Fruit fly (Drosophila melanogaster) whole organism, pupa: ENCODE data around the gene ppk31.

Experiments
- CG10348 ChIP-seq: fragments of 200-800 bp; sonication (Bioruptor generic); IDR thresholded peaks from 2 replicates; pipeline ENCODE4 v1.3.6; 2022; ENCODE audit warnings: missing biosample characterization, missing genetic modification characterization
- CG12605 ChIP-seq: fragments of 200-800 bp; sonication (Bioruptor generic); IDR thresholded peaks from 2 replicates; pipeline ENCODE4 v1.3.6; 2022; ENCODE audit warnings: missing biosample characterization, missing genetic modification characterization
- CG13204 ChIP-seq: fragments of 200-800 bp; sonication (Bioruptor generic); optimal IDR thresholded peaks from 2 replicates; lab custom pipeline; 2018; ENCODE audit warnings: missing biosample characterization, mild to moderate bottlenecking, missing genetic modification characterization, moderate library complexity
- CG14655 ChIP-seq: fragments of 200-800 bp; sonication (Bioruptor generic); optimal IDR thresholded peaks from 3 replicates; lab custom pipeline; 2017; ENCODE audit warnings: mild to moderate bottlenecking, missing biosample characterization, missing genetic modification reagents, missing genetic modification characterization
- CG15710 ChIP-seq: fragments of 200-800 bp; sonication (Bioruptor generic); optimal IDR thresholded peaks from 2 replicates; lab custom pipeline; 2018; ENCODE audit warnings: missing biosample characterization, mild to moderate bottlenecking, missing genetic modification characterization, moderate library complexity
- CG17806 ChIP-seq: fragments of 200-800 bp; sonication (Bioruptor generic); optimal IDR thresholded peaks from 2 replicates; lab custom pipeline; 2018; ENCODE audit warnings: missing biosample characterization, mild to moderate bottlenecking, missing genetic modification characterization, moderate library complexity
- CG32121 ChIP-seq: fragments of 200-800 bp; sonication (Bioruptor generic); IDR thresholded peaks from 2 replicates; pipeline ENCODE4 v1.3.6; 2022; ENCODE audit warnings: missing biosample characterization, missing genetic modification characterization
- CG34367 ChIP-seq: fragments of 200-800 bp; sonication (Bioruptor generic); optimal IDR thresholded peaks from 2 replicates; lab custom pipeline; 2018; ENCODE audit warnings: missing biosample characterization, mild to moderate bottlenecking, missing genetic modification characterization
- CG4496 ChIP-seq: fragments of 200-800 bp; sonication (Bioruptor generic); IDR thresholded peaks from 3 replicates; pipeline ENCODE4 v1.3.6; 2022; ENCODE audit warnings: missing biosample characterization, missing genetic modification characterization
- CG8159 ChIP-seq: fragments of 200-800 bp; sonication (Bioruptor generic); optimal IDR thresholded peaks from 3 replicates; lab custom pipeline; 2018; ENCODE audit warnings: missing biosample characterization, mild to moderate bottlenecking, missing genetic modification characterization, moderate library complexity
- CG8301 ChIP-seq: fragments of 200-800 bp; sonication (Bioruptor generic); optimal IDR thresholded peaks from 2 replicates; lab custom pipeline; 2018; ENCODE audit warnings: missing biosample characterization, mild to moderate bottlenecking, missing genetic modification characterization
- CG9948 ChIP-seq: fragments of 200-800 bp; sonication (Bioruptor generic); optimal IDR thresholded peaks from 2 replicates; lab custom pipeline; 2018; ENCODE audit warnings: missing biosample characterization, mild to moderate bottlenecking, missing genetic modification characterization, moderate library complexity
- D1 ChIP-seq: fragments of 200-800 bp; sonication (Bioruptor generic); optimal IDR thresholded peaks from 2 replicates; lab custom pipeline; 2018; ENCODE audit warnings: missing biosample characterization, mild to moderate bottlenecking, missing genetic modification characterization, moderate library complexity
- EcR ChIP-seq: fragments of 200-800 bp; sonication (Bioruptor generic); optimal IDR thresholded peaks from 3 replicates; lab custom pipeline; 2019; ENCODE audit warnings: missing biosample characterization, missing genetic modification characterization, mild to moderate bottlenecking, moderate library complexity, missing genetic modification reagents
- Ets98B ChIP-seq: fragments of 200-800 bp; sonication (Bioruptor generic); IDR thresholded peaks from 2 replicates; pipeline ENCODE4 v1.3.6; 2022; ENCODE audit warnings: missing biosample characterization, missing genetic modification characterization
- Pif1A ChIP-seq: fragments of 200-800 bp; sonication (Bioruptor generic); optimal IDR thresholded peaks from 3 replicates; lab custom pipeline; 2016; ENCODE audit warnings: missing biosample characterization, missing genetic modification characterization
- Pif1B ChIP-seq: fragments of 200-800 bp; sonication (Bioruptor generic); optimal IDR thresholded peaks from 3 replicates; lab custom pipeline; 2016; ENCODE audit warnings: missing biosample characterization, missing genetic modification characterization
- Snoo ChIP-seq: fragments of 200-800 bp; sonication (Bioruptor generic); optimal IDR thresholded peaks from 3 replicates; lab custom pipeline; 2017; ENCODE audit warnings: missing biosample characterization, mild to moderate bottlenecking, missing genetic modification characterization, inconsistent platforms
- fd96Ca ChIP-seq: fragments of 200-800 bp; sonication (Bioruptor generic); IDR thresholded peaks from 3 replicates; pipeline ENCODE4 v1.3.6; 2022; ENCODE audit warnings: missing biosample characterization, missing genetic modification characterization
- gl ChIP-seq: fragments of 200-800 bp; sonication (Bioruptor generic); optimal IDR thresholded peaks from 2 replicates; lab custom pipeline; 2018; ENCODE audit warnings: missing biosample characterization, mild to moderate bottlenecking, missing genetic modification characterization
- rn ChIP-seq: fragments of 200-800 bp; sonication (Bioruptor generic); IDR thresholded peaks from 2 replicates; pipeline ENCODE4 v1.3.6; 2022; ENCODE audit warnings: missing biosample characterization, missing genetic modification characterization

ppk31 gene

DNA sequence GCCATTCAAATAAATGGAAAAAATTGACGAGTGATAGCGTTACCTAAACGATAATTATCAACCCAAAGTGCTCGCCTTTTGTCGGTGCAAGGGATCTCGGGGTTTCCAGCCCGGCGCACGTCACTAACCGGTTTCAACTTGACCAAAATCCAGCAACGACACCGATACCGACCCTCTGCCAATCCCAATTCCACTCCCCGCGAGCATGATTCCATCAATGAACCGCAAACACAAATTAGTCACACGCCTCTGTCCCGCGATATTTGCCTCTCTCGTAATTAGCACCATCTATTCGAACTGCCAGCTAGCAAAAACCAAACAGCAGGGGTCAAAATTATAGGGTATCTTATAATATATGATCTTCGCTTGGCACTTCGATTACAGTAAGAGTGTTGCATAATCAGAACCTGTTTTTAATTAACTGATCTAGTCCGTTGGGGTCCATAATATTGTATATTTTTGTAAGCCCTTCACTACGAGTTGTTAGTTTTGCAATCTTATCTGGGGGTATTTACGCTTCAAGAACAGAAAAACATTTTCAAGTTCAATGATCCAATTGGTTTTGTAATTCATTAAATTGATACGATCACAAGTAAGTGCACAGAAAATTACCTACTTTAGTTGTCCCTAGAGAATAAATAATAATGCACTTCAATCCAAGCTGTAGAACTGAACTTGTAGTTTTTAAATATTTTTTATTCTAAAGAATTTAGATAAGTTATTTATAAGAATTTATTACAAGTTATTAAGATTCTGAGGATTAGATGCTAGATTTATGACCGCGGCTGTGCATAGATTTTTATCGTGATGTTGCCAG is 9.7 kb upstream of the ppk31 start:
- TF ChIP-seq CG34367 (tag; lab: Kevin White, UChicago): peak; percentile 4
- peak; percentile 17 for TF ChIP-seq CG13204 (GFP tag; lab: Kevin White, UChicago)
- TF ChIP-seq D1: no peak
- no peak for TF ChIP-seq EcR (GFP tag; lab: Kevin White, UChicago)
- peak; percentile 63 for TF ChIP-seq CG14655 (GFP tag; lab: Kevin White, UChicago)
- TF ChIP-seq CG10348 (GFP tag; lab: Robert Waterston, UW): no peak
- peak; percentile 41 for TF ChIP-seq CG15710 (tag; lab: Kevin White, UChicago)
- TF ChIP-seq CG17806: peak; percentile 31
- peak; percentile 57 for TF ChIP-seq CG8159 (tag; lab: Kevin White, UChicago)
- no peak for TF ChIP-seq Pif1A (GFP tag; lab: Kevin White, UChicago)
- no peak for TF ChIP-seq rn (GFP tag; lab: Robert Waterston, UW)
- TF ChIP-seq CG9948 (tag; lab: Kevin White, UChicago): peak; percentile 37
- TF ChIP-seq fd96Ca: no peak
- TF ChIP-seq CG8301: peak; percentile 13
- no peak for TF ChIP-seq Pif1B (GFP tag; lab: Kevin White, UChicago)
- TF ChIP-seq CG12605 (GFP tag; lab: Robert Waterston, UW): no peak
- no peak for TF ChIP-seq gl (tag; lab: Kevin White, UChicago)
- TF ChIP-seq Ets98B: no peak
- TF ChIP-seq Snoo (tag; lab: Kevin White, UChicago): peak; percentile 2
- TF ChIP-seq CG32121 (GFP tag; lab: Robert Waterston, UW): no peak

- TF ChIP-seq Ets98B: no peak
- TF ChIP-seq CG17806: no peak
- no peak for TF ChIP-seq CG34367 (tag; lab: Kevin White, UChicago)
- TF ChIP-seq fd96Ca: no peak
- no peak for TF ChIP-seq Pif1A (GFP tag; lab: Kevin White, UChicago)
- no peak for TF ChIP-seq rn (GFP tag; lab: Robert Waterston, UW)
- TF ChIP-seq Pif1B (GFP tag; lab: Kevin White, UChicago): no peak
- TF ChIP-seq CG9948 (tag; lab: Kevin White, UChicago): no peak
- no peak for TF ChIP-seq CG10348 (GFP tag; lab: Robert Waterston, UW)
- no peak for TF ChIP-seq gl (tag; lab: Kevin White, UChicago)
- no peak for TF ChIP-seq EcR (GFP tag; lab: Kevin White, UChicago)
- TF ChIP-seq CG8159 (tag; lab: Kevin White, UChicago): no peak
- TF ChIP-seq Snoo (tag; lab: Kevin White, UChicago): no peak
- no peak for TF ChIP-seq CG8301
Observed at dm6 chr3R:27154001-27154400, 8.9 kb upstream of the ppk31 start.

DNA sequence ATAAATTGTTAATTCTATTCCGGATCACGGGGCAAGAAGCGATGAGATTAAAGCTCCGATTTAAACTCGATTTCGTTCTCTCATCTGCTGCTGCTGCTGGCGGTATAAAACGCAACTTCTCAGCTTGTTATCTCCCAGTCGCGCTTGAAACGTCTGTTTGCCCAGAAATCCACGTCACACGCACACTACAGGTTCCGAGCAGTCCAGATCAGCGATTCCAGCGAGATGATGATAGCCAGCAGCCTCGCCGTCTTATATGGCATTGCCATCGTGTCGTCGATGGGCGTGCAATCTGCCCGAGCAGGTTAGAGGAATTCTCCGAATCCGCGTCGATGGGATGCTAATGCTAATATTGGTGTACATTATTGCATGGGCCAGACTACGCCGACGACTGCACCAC is 5.1 kb upstream of the ppk31 start, which contains the start of gene grass:
Gene grass (plus strand): TSS at position 135 of the 400 bp plus-strand sequence.
- 0 out of 3 replicates have a peak, but pooled peaks have one; percentile 15 for TF ChIP-seq CG4496
- TF ChIP-seq EcR (GFP tag; lab: Kevin White, UChicago): no peak
- peak; percentile 32; the same call in 1 of the 2 replicates for TF ChIP-seq Ets98B
- TF ChIP-seq CG14655 (GFP tag; lab: Kevin White, UChicago): no peak
- TF ChIP-seq, all 21 proteins: peak for 2

DNA sequence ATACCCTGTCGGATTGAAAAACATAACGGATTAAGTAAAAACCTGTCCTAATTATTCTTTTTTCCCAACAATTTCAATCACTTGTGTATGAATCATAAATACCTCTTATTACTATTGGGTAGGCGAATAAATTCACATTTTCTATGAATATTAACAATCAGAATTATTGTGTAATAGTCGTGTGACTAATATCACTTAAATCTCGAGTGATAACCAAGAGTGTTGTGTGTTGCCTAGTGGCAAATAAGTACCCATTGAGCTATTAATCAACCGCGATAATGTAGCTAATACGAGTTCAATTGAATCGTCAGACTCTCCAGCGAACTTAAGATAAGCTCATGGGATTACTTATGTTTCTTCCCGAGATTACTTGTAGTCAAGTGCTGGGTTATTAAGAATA is 3.1 kb upstream of the ppk31 start:
- TF ChIP-seq CG14655 (GFP tag; lab: Kevin White, UChicago) (no peak), CG32121 (GFP tag; lab: Robert Waterston, UW) (no peak), EcR (GFP tag; lab: Kevin White, UChicago) (no peak), CG12605 (GFP tag; lab: Robert Waterston, UW) (no peak), CG17806 (no peak), gl (tag; lab: Kevin White, UChicago) (no peak), Ets98B (no peak), D1 (no peak), Pif1B (GFP tag; lab: Kevin White, UChicago) (no peak), CG15710 (tag; lab: Kevin White, UChicago) (no peak), CG10348 (GFP tag; lab: Robert Waterston, UW) (no peak), CG13204 (GFP tag; lab: Kevin White, UChicago) (no peak), CG4496 (no peak), CG34367 (tag; lab: Kevin White, UChicago) (no peak), CG9948 (tag; lab: Kevin White, UChicago) (no peak)

DNA sequence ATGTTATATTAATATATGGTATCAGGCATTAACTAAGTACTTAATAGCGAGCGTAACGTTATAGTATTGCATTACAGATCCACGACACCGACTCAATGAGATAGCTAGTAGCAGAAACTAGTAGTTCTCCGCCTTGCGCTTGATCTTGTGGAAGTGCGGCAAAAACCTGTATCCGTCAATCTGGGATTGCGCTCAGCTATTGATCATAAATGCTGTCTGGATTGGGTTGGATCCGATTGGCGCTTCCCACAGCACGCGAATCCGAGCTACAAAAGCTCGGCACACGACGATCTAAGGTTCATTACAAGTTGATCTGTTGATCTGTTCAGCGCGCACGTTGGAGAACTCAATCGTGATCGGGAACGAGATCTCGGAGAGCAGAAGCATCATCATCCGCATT is 2.1 kb upstream of the ppk31 start, which contains the start of gene CG5909:
Gene CG5909 (plus strand): TSS at position 301 of the 400 bp plus-strand sequence.
- TF ChIP-seq fd96Ca (no peak), CG13204 (GFP tag; lab: Kevin White, UChicago) (no peak), Pif1A (GFP tag; lab: Kevin White, UChicago) (no peak)

DNA sequence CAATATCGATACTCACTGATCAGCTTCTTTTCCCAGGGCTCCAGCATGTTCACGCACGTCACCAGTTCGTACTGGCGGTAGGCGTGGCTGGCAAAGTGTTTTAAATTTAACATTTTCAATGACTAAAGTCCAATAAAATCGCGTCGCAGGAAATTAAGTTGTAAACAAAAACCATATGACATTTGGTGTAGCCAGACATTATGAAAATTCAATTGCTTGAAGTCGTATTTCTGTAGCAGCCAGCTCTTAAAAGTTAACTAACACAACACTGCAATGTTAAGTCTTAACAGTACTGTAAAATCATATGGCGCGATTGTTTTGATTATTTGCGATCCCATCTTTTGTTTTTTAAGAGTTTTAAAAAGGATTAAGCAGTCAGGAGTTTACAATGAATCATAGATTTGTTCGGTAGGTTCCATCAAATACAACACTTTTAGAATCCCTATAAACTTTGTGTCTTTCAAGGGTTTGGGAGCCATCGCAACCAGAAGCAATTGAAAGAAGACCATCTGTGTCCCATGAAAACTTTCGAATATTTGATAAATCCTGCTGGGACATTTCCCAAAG is 2.6 kb downstream of the ppk31 start, which contains the start of the genes CG34293 and spn-D:
Gene CG34293 (minus strand): TSS at position 160 of the 567 bp plus-strand sequence.
Gene spn-D (plus strand): TSS at position 301 of the 567 bp plus-strand sequence.
- TF ChIP-seq rn (GFP tag; lab: Robert Waterston, UW) (no peak), CG9948 (tag; lab: Kevin White, UChicago) (no peak), Ets98B (no peak), D1 (no peak), CG12605 (GFP tag; lab: Robert Waterston, UW) (no peak), CG34367 (tag; lab: Kevin White, UChicago) (no peak), CG14655 (GFP tag; lab: Kevin White, UChicago) (no peak), CG13204 (GFP tag; lab: Kevin White, UChicago) (no peak), CG32121 (GFP tag; lab: Robert Waterston, UW) (no peak), CG15710 (tag; lab: Kevin White, UChicago) (no peak), fd96Ca (no peak), CG17806 (no peak), CG8301 (no peak), CG8159 (tag; lab: Kevin White, UChicago) (no peak), Pif1B (GFP tag; lab: Kevin White, UChicago) (no peak), CG4496 (no peak), Pif1A (GFP tag; lab: Kevin White, UChicago) (no peak), Snoo (tag; lab: Kevin White, UChicago) (no peak), EcR (GFP tag; lab: Kevin White, UChicago) (no peak)
